Worm (Caenorhabditis elegans) whole organism, L1 larva: ENCODE data around the gene Y50D4B.2.

Experiments
- C16A3.4 ChIP-seq: fragments of 150-350 bp; optimal IDR thresholded peaks from 2 replicates; lab custom pipeline; 2014; ENCODE audit warnings: missing biosample characterization, missing genetic modification characterization
- aly-2 ChIP-seq: fragments of 150-350 bp; optimal IDR thresholded peaks from 2 replicates; lab custom pipeline; 2014; ENCODE audit warnings: missing biosample characterization, missing genetic modification characterization
- egl-13 ChIP-seq: sonication (generic microtip); optimal IDR thresholded peaks from 2 replicates; lab custom pipeline; 2016; ENCODE audit warnings: missing genotype, missing genetic modification reagents, missing genetic modification characterization, missing compliant biosample characterization
- jun-1 ChIP-seq: fragments of 150-350 bp; optimal IDR thresholded peaks from 2 replicates; lab custom pipeline; 2014; ENCODE audit warnings: missing biosample characterization, missing genetic modification reagents, missing genetic modification characterization
- lin-13 ChIP-seq: fragments of 150-350 bp; optimal IDR thresholded peaks from 2 replicates; lab custom pipeline; 2014; ENCODE audit warnings: missing biosample characterization, missing genetic modification reagents, missing genetic modification characterization
- lin-15B ChIP-seq: fragments of 150-350 bp; sonication (generic microtip); optimal IDR thresholded peaks from 3 replicates; lab custom pipeline; 2014; ENCODE audit warnings: missing biosample characterization, missing genetic modification characterization
- nhr-20 ChIP-seq: sonication (generic microtip); optimal IDR thresholded peaks from 2 replicates; lab custom pipeline; 2016; ENCODE audit warnings: mild to moderate bottlenecking, missing genetic modification characterization, missing compliant biosample characterization
- nhr-28 ChIP-seq: fragments of 150-350 bp; optimal IDR thresholded peaks from 2 replicates; lab custom pipeline; 2014; ENCODE audit warnings: missing biosample characterization, missing genetic modification characterization
- pag-3 ChIP-seq: sonication (generic microtip); optimal IDR thresholded peaks from 2 replicates; lab custom pipeline; 2017; ENCODE audit warnings: missing genetic modification characterization, mild to moderate bottlenecking, missing compliant biosample characterization, antibody characterized with exemption, borderline replicate concordance; ENCODE audit not compliant: insufficient read depth
- tbx-2 ChIP-seq: sonication (generic microtip); optimal IDR thresholded peaks from 2 replicates; lab custom pipeline; 2016; ENCODE audit warnings: missing genetic modification characterization, missing compliant biosample characterization
- unc-62 ChIP-seq: fragments of 150-350 bp; optimal IDR thresholded peaks from 2 replicates; lab custom pipeline; 2014; ENCODE audit warnings: missing biosample characterization, missing genetic modification reagents, missing genetic modification characterization
- ztf-11 ChIP-seq, 2 experiments: sonication (generic microtip); optimal IDR thresholded peaks; 2 replicates each; lab custom pipeline; 2016 to 2017; ENCODE audit warnings: missing genetic modification characterization in 2 of 2, missing biosample characterization in 1 of 2, missing compliant biosample characterization in 1 of 2

DNA sequence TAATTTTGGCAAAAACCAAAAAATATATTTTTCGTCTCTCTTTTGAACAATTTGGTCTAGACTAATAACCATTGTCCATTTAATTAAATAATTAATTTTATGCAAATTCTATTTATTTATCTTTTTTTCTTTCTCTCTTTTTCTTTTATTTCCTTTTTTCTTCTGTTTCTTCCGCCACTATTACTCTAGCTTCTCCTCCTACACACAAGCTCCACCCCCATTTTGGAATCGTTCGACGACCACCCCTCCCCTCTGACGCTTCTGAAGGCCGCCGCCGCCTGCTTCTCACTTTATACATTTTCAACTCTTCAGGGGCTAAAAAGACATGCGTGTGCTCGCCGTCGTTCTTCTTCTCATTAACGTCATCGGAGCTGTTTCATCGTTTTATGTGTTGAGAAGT, 25.4 kb upstream of the Y50D4B.2 start, which contains the start of gene K10C9.1:
- TF ChIP-seq lin-13 (GFP tag; lab: Kevin White, UChicago) (no peak), C16A3.4 (tag; lab: Kevin White, UChicago) (no peak), aly-2 (tag; lab: Kevin White, UChicago) (no peak), lin-15B (tag; lab: Kevin White, UChicago) (no peak), ztf-11 (tag; optimal IDR thresholded peaks at IDR 0.05; lab: Kevin White, UChicago) (no peak), jun-1 (tag; lab: Kevin White, UChicago) (no peak), nhr-28 (tag; lab: Kevin White, UChicago) (no peak), egl-13 (tag; lab: Kevin White, UChicago) (no peak), tbx-2 (tag; lab: Kevin White, UChicago) (no peak), nhr-20 (tag; lab: Kevin White, UChicago) (no peak), unc-62 (GFP tag; lab: Kevin White, UChicago) (no peak), pag-3 (no peak)
